Fruit fly (Drosophila melanogaster): Measurements from ENCODE around the gene Atg4a.

Gene Atg4a

DNA sequence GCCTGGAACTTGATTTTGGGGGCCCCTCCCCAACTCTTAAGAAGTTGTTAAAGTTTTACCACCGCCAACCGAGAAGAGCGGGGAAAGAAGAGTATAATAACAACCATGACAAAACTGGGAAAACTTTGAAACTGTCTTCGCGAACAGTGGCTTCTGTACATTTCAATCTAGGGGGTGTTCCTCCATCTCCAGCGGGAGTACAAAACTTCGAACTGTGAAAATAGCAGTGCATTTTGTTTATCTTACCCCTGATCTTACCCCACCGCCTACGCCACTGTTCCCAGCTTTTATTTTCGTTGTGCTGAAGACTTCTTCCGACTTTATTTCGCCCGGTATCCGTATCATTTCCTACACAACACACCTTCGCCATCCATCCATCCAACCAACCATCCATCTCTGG, 9.8 kb upstream of the Atg4a start (continued):
- no peak for TF ChIP-seq twi (tag; optimal IDR thresholded peaks at IDR 0.05)
- no peak for TF ChIP-seq CG18619 (GFP tag; optimal IDR thresholded peaks at IDR 0.05)
- no peak for TF ChIP-seq B-H1 (GFP tag; IDR thresholded peaks at IDR 0.05)
- no peak for TF ChIP-seq CG13287 (GFP tag; IDR thresholded peaks at IDR 0.05; ENCODE audit: partially characterized antibody)
- TF ChIP-seq chn (GFP tag; optimal IDR thresholded peaks at IDR 0.05), result no peak
- no peak; the same call in 1 of the 2 replicates for TF ChIP-seq CG9215 (GFP tag; IDR thresholded peaks at IDR 0.05)
- no peak for TF ChIP-seq kay (GFP tag; optimal IDR thresholded peaks at IDR 0.05)
- no peak for TF ChIP-seq aop (GFP tag; IDR thresholded peaks at IDR 0.05)
- TF ChIP-seq CG15696 (tag; optimal IDR thresholded peaks at IDR 0.05), result no peak
- no peak for TF ChIP-seq Hey (tag; optimal IDR thresholded peaks at IDR 0.05)
- peak; percentile 29 for TF ChIP-seq unpg (GFP tag; optimal IDR thresholded peaks at IDR 0.05)
- TF ChIP-seq CG9932 (GFP tag; IDR thresholded peaks at IDR 0.05), result peak; percentile 61
- no peak for TF ChIP-seq CG34224 (GFP tag; IDR thresholded peaks at IDR 0.05; ENCODE audit: partially characterized antibody)
- no peak for TF ChIP-seq Atf3 (GFP tag; optimal IDR thresholded peaks at IDR 0.05)
- no peak for TF ChIP-seq CG34376 (GFP tag; optimal IDR thresholded peaks at IDR 0.05)
- peak; percentile 67 for TF ChIP-seq Antp (GFP tag; optimal IDR thresholded peaks at IDR 0.05)
- no peak for TF ChIP-seq CG17802 (tag; optimal IDR thresholded peaks at IDR 0.05)
- no peak for TF ChIP-seq sqz (GFP tag; optimal IDR thresholded peaks at IDR 0.05)
- peak; percentile 29 for TF ChIP-seq tin (GFP tag; optimal IDR thresholded peaks at IDR 0.05)
- no peak for TF ChIP-seq CG18011 (GFP tag; optimal IDR thresholded peaks at IDR 0.05)
- no peak for TF ChIP-seq ftz-f1 (GFP tag; optimal IDR thresholded peaks at IDR 0.05)
- TF ChIP-seq GATAe (GFP tag; conservative IDR thresholded peaks at IDR 0.05), result no peak
- peak; percentile 11 for TF ChIP-seq PHDP (tag; optimal IDR thresholded peaks at IDR 0.05)
- no peak for TF ChIP-seq nau (GFP tag; optimal IDR thresholded peaks at IDR 0.05)
- TF ChIP-seq dimm (GFP tag; IDR thresholded peaks at IDR 0.05), result no peak
- no peak for TF ChIP-seq BEAF-32 (GFP tag; optimal IDR thresholded peaks at IDR 0.05)
- 0 out of 2 replicates have a peak, but pooled peaks have one; percentile 12 for TF ChIP-seq NFAT (GFP tag; IDR thresholded peaks at IDR 0.05)
- TF ChIP-seq fd64A (GFP tag; optimal IDR thresholded peaks at IDR 0.05), result no peak
- TF ChIP-seq CG2120 (GFP tag; optimal IDR thresholded peaks at IDR 0.05), result peak; percentile 59
- peak; percentile 9 for TF ChIP-seq pum (GFP tag; optimal IDR thresholded peaks at IDR 0.05)
- TF ChIP-seq CG13296 (GFP tag; optimal IDR thresholded peaks at IDR 0.05), result no peak
- peak; percentile 9 for TF ChIP-seq grau (tag; optimal IDR thresholded peaks at IDR 0.05)
- no peak for TF ChIP-seq lola (GFP tag; optimal IDR thresholded peaks at IDR 0.05)
- TF ChIP-seq HLH54F (GFP tag; optimal IDR thresholded peaks at IDR 0.05), result no peak
- TF ChIP-seq h (optimal IDR thresholded peaks at IDR 0.05), result no peak
- TF ChIP-seq Nf-YC (tag; optimal IDR thresholded peaks at IDR 0.05), result no peak
- no peak for TF ChIP-seq CG17361 (GFP tag; IDR thresholded peaks at IDR 0.05)
- TF ChIP-seq seq (GFP tag; IDR thresholded peaks at IDR 0.05), result no peak
- no peak for TF ChIP-seq CG9797 (GFP tag; optimal IDR thresholded peaks at IDR 0.05)
- TF ChIP-seq Dip2 (GFP tag; IDR thresholded peaks at IDR 0.05), result no peak
- TF ChIP-seq cwo (GFP tag; optimal IDR thresholded peaks at IDR 0.05), result no peak
- peak; percentile 10 for TF ChIP-seq ind (GFP tag; optimal IDR thresholded peaks at IDR 0.05)
- no peak for TF ChIP-seq gro (GFP tag; optimal IDR thresholded peaks at IDR 0.05)
- TF ChIP-seq CG4360 (GFP tag; IDR thresholded peaks at IDR 0.05), result no peak
- TF ChIP-seq sr (GFP tag; IDR thresholded peaks at IDR 0.05), result no peak
- TF ChIP-seq CG15073 (GFP tag; optimal IDR thresholded peaks at IDR 0.05), result no peak
- TF ChIP-seq stwl (tag; optimal IDR thresholded peaks at IDR 0.05), result no peak
- TF ChIP-seq Asciz (GFP tag; optimal IDR thresholded peaks at IDR 0.05), result no peak
- TF ChIP-seq peb (GFP tag; IDR thresholded peaks at IDR 0.05), result no peak
- no peak for TF ChIP-seq CG11723 (GFP tag; optimal IDR thresholded peaks at IDR 0.05)
- no peak for TF ChIP-seq CG9876 (GFP tag; optimal IDR thresholded peaks at IDR 0.05)
- TF ChIP-seq CG12744 (GFP tag; optimal IDR thresholded peaks at IDR 0.05), result no peak

All from whole organism, embryonic.